Worm (Caenorhabditis elegans): ENCODE data around the gene sra-38.

Gene sra-38

ce11 chrX:13858693-13859092 lies 41.3 kb downstream of the sra-38 start, which contains the start of gene M03B6.4:
TSS of gene M03B6.4 (plus strand) at chrX:13858841.
- no peak for TF ChIP-seq ceh-34 (tag; optimal IDR thresholded peaks at IDR 0.05)
- TF ChIP-seq ceh-14 (tag; optimal IDR thresholded peaks at IDR 0.05): no peak
- no peak for TF ChIP-seq K02D7.2 (tag; optimal IDR thresholded peaks at IDR 0.05)
- no peak for TF ChIP-seq ama-1 (optimal IDR thresholded peaks at IDR 0.05)
- no peak for TF ChIP-seq ceh-2 (tag; optimal IDR thresholded peaks at IDR 0.05)
- TF ChIP-seq ceh-18 (tag; optimal IDR thresholded peaks at IDR 0.05): no peak
- TF ChIP-seq fkh-10 (GFP tag; optimal IDR thresholded peaks at IDR 0.05): no peak
- TF ChIP-seq ztf-16 (tag; optimal IDR thresholded peaks at IDR 0.05): no peak
- no peak for TF ChIP-seq pax-1 (tag; optimal IDR thresholded peaks at IDR 0.05)
- TF ChIP-seq ceh-30 (tag; optimal IDR thresholded peaks at IDR 0.05): no peak
- no peak for TF ChIP-seq gmeb-2 (tag; optimal IDR thresholded peaks at IDR 0.05)
- TF ChIP-seq ceh-45 (GFP tag; IDR thresholded peaks at IDR 0.05): no peak
- no peak for TF ChIP-seq nhr-11 (tag; optimal IDR thresholded peaks at IDR 0.05)
- TF ChIP-seq unc-42 (tag; optimal IDR thresholded peaks at IDR 0.05): no peak
- no peak for TF ChIP-seq madf-2 (tag; optimal IDR thresholded peaks at IDR 0.05)
- no peak for TF ChIP-seq K09A11.1 (tag; optimal IDR thresholded peaks at IDR 0.05; ENCODE audit: insufficient read depth)
- TF ChIP-seq C38D4.7 (GFP tag; optimal IDR thresholded peaks at IDR 0.05): no peak
- no peak for TF ChIP-seq hlh-13 (GFP tag; optimal IDR thresholded peaks at IDR 0.05)

ce11 chrX:13855928-13856327 lies 44.0 kb downstream of the sra-38 start:
- no peak for TF ChIP-seq ceh-45 (GFP tag; IDR thresholded peaks at IDR 0.05)
- TF ChIP-seq zip-5 (tag; optimal IDR thresholded peaks at IDR 0.05): no peak
- TF ChIP-seq F13H6.1 (tag; optimal IDR thresholded peaks at IDR 0.05): no peak

ce11 chrX:13852606-13853005 lies 47.3 kb downstream of the sra-38 start, which contains the start of gene mct-3:
TSS of gene mct-3 (plus strand) at chrX:13852906.
- TF ChIP-seq syd-9 (tag; optimal IDR thresholded peaks at IDR 0.05): no peak
- TF ChIP-seq pag-3 (tag; optimal IDR thresholded peaks at IDR 0.05; ENCODE audit: borderline replicate concordance): no peak
- TF ChIP-seq ahr-1 (tag; optimal IDR thresholded peaks at IDR 0.05): no peak
- TF ChIP-seq hlh-13 (GFP tag; optimal IDR thresholded peaks at IDR 0.05): no peak
- TF ChIP-seq gmeb-2 (tag; optimal IDR thresholded peaks at IDR 0.05): no peak
- TF ChIP-seq ceh-2 (tag; optimal IDR thresholded peaks at IDR 0.05): no peak
- no peak for TF ChIP-seq lim-6 (tag; optimal IDR thresholded peaks at IDR 0.05)
- no peak for TF ChIP-seq eyg-1 (tag; optimal IDR thresholded peaks at IDR 0.05)
- TF ChIP-seq madf-2 (tag; optimal IDR thresholded peaks at IDR 0.05): no peak
- no peak for TF ChIP-seq unc-3 (GFP tag; conservative IDR thresholded peaks at IDR 0.05)
- TF ChIP-seq unc-3 (tag; optimal IDR thresholded peaks at IDR 0.05): no peak
- no peak for TF ChIP-seq F13H6.1 (tag; optimal IDR thresholded peaks at IDR 0.05)
- no peak for TF ChIP-seq che-1 (tag; optimal IDR thresholded peaks at IDR 0.05)
- TF ChIP-seq ceh-14 (tag; optimal IDR thresholded peaks at IDR 0.05): no peak
- TF ChIP-seq dmd-4 (tag; optimal IDR thresholded peaks at IDR 0.05; ENCODE audit: borderline replicate concordance): no peak
- no peak for TF ChIP-seq zip-5 (tag; optimal IDR thresholded peaks at IDR 0.05)
- TF ChIP-seq ceh-22 (tag; optimal IDR thresholded peaks at IDR 0.05): no peak
- no peak for TF ChIP-seq ceh-48 (tag; optimal IDR thresholded peaks at IDR 0.05)
- TF ChIP-seq sox-4 (tag; optimal IDR thresholded peaks at IDR 0.05): no peak

- TF ChIP-seq lim-6 (tag; optimal IDR thresholded peaks at IDR 0.05) (no peak), elt-2 (tag; optimal IDR thresholded peaks at IDR 0.05) (peak; percentile 10), unc-42 (tag; optimal IDR thresholded peaks at IDR 0.05) (no peak), tbx-2 (tag; optimal IDR thresholded peaks at IDR 0.05) (no peak), ztf-16 (tag; optimal IDR thresholded peaks at IDR 0.05) (no peak)
Measured at ce11 chrX:13851590-13851989, 48.4 kb downstream of the sra-38 start.

- TF ChIP-seq ceh-14 (tag; optimal IDR thresholded peaks at IDR 0.05) (no peak), zip-5 (tag; optimal IDR thresholded peaks at IDR 0.05) (no peak), fkh-6 (tag; optimal IDR thresholded peaks at IDR 0.05) (no peak), unc-42 (tag; optimal IDR thresholded peaks at IDR 0.05) (no peak), ama-1 (optimal IDR thresholded peaks at IDR 0.05) (no peak), C08G9.2 (tag; optimal IDR thresholded peaks at IDR 0.05) (no peak), ceh-24 (tag; optimal IDR thresholded peaks at IDR 0.05) (no peak), ceh-30 (tag; optimal IDR thresholded peaks at IDR 0.05) (no peak), ceh-19 (GFP tag; optimal IDR thresholded peaks at IDR 0.05) (no peak), hlh-6 (tag; optimal IDR thresholded peaks at IDR 0.05) (no peak), pha-2 (tag; optimal IDR thresholded peaks at IDR 0.05) (no peak), dve-1 (tag; optimal IDR thresholded peaks at IDR 0.05) (no peak), sox-4 (tag; optimal IDR thresholded peaks at IDR 0.05) (no peak), tbx-2 (tag; optimal IDR thresholded peaks at IDR 0.05) (no peak)
Measured at ce11 chrX:13850359-13850758, 49.6 kb downstream of the sra-38 start.

Measured in whole organism, late embryonic.